Worm (Caenorhabditis elegans): ENCODE data around the gene B0334.4.

ce11 chrII:11484600-11484999, 10.9 kb upstream of the B0334.4 start:
- TF ChIP-seq W03F9.2 (tag; optimal IDR thresholded peaks at IDR 0.05), result peak; percentile 84
- peak; percentile 60 for TF ChIP-seq him-1 (tag; optimal IDR thresholded peaks at IDR 0.05)
- TF ChIP-seq dao-5 (tag; optimal IDR thresholded peaks at IDR 0.05), result peak; percentile 85

All from whole organism, L4/young adult.